Fruit fly (Drosophila melanogaster): Measurements from ENCODE around the gene CG31010.

DNA sequence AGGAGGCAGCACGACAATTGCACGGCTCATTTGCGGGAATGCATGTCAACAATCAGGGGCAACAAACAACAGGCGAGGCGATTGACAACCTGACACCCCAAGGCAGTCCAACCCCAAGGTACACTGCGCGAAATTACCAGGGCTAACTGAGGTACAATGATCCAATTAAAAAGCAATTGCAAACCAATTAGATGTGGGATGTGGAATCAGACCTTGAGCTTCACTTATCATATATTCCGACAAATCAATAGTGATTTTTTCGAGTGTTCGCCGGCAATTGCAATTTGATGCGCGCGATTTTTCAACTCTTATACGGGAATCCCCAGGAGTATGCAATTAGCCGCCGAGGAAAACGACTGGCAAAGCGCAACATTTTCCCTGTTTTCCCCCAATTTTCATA is 41.1 kb upstream of the CG31010 start:
- no peak for TF ChIP-seq Sox14 (GFP tag; optimal IDR thresholded peaks at IDR 0.05)
- no peak for TF ChIP-seq Lpt (GFP tag; optimal IDR thresholded peaks at IDR 0.05)
- TF ChIP-seq acj6 (GFP tag; optimal IDR thresholded peaks at IDR 0.05) = peak; percentile 11
- TF ChIP-seq OdsH (GFP tag; optimal IDR thresholded peaks at IDR 0.05) = peak; percentile 10
- TF ChIP-seq Ets96B (tag; optimal IDR thresholded peaks at IDR 0.05) = no peak
- no peak for TF ChIP-seq CG4318 (GFP tag; optimal IDR thresholded peaks at IDR 0.05)
- TF ChIP-seq CG11762 (GFP tag; optimal IDR thresholded peaks at IDR 0.05; ENCODE audit: insufficient read depth) = no peak
- no peak for TF ChIP-seq CG10669 (GFP tag; optimal IDR thresholded peaks at IDR 0.05)
- TF ChIP-seq Gug (GFP tag; IDR thresholded peaks at IDR 0.05) = no peak

Measured in whole organism, prepupa.